Worm (Caenorhabditis elegans) whole organism, midembryonic: ENCODE results near the gene fbxb-35.

Source experiments
- T22C8.4 ChIP-seq: fragments of 200-800 bp; sonication (Bioruptor generic); IDR thresholded peaks from 2 replicates; pipeline ENCODE4 v1.3.6; 2022; ENCODE audit warnings: missing genetic modification characterization, missing compliant biosample characterization
- cog-1 ChIP-seq: sonication (generic microtip); optimal IDR thresholded peaks from 2 replicates; lab custom pipeline; 2016; ENCODE audit warnings: missing genetic modification characterization, missing compliant biosample characterization
- flt-1 ChIP-seq: fragments of 200-800 bp; sonication (Bioruptor generic); IDR thresholded peaks from 2 replicates; pipeline ENCODE4 v1.3.6; 2022; ENCODE audit warnings: missing genetic modification characterization, missing compliant biosample characterization
- klf-2 ChIP-seq: fragments of 200-800 bp; sonication (Bioruptor generic); conservative IDR thresholded peaks from 2 replicates; pipeline ENCODE4 v1.3.6; 2022; ENCODE audit warnings: missing genetic modification reagents, missing genetic modification characterization, missing compliant biosample characterization
- med-1 ChIP-seq: sonication (generic microtip); optimal IDR thresholded peaks from 2 replicates; lab custom pipeline; 2017; ENCODE audit warnings: missing genetic modification characterization, mild to moderate bottlenecking, missing compliant biosample characterization, antibody characterized with exemption, missing genetic modification reagents; ENCODE audit not compliant: insufficient read depth
- ref-1 ChIP-seq: fragments of 200-800 bp; sonication (Bioruptor generic); conservative IDR thresholded peaks from 2 replicates; pipeline ENCODE4 v1.3.6; 2022; ENCODE audit warnings: missing genetic modification reagents, missing genetic modification characterization, missing compliant biosample characterization
- tab-1 ChIP-seq: fragments of 200-800 bp; sonication (Bioruptor generic); IDR thresholded peaks from 2 replicates; pipeline ENCODE4 v1.3.6; 2022; ENCODE audit warnings: missing genetic modification characterization, missing compliant biosample characterization
- ztf-23 ChIP-seq: fragments of 200-800 bp; sonication (Bioruptor generic); IDR thresholded peaks from 2 replicates; pipeline ENCODE4 v1.3.6; 2022; ENCODE audit warnings: missing genetic modification reagents, missing genetic modification characterization, missing compliant biosample characterization
- ztf-29 ChIP-seq: fragments of 200-800 bp; sonication (Bioruptor generic); IDR thresholded peaks from 2 replicates; pipeline ENCODE4 v1.3.6; 2022; ENCODE audit warnings: missing genetic modification reagents, missing genetic modification characterization, missing compliant biosample characterization

fbxb-35 gene

DNA sequence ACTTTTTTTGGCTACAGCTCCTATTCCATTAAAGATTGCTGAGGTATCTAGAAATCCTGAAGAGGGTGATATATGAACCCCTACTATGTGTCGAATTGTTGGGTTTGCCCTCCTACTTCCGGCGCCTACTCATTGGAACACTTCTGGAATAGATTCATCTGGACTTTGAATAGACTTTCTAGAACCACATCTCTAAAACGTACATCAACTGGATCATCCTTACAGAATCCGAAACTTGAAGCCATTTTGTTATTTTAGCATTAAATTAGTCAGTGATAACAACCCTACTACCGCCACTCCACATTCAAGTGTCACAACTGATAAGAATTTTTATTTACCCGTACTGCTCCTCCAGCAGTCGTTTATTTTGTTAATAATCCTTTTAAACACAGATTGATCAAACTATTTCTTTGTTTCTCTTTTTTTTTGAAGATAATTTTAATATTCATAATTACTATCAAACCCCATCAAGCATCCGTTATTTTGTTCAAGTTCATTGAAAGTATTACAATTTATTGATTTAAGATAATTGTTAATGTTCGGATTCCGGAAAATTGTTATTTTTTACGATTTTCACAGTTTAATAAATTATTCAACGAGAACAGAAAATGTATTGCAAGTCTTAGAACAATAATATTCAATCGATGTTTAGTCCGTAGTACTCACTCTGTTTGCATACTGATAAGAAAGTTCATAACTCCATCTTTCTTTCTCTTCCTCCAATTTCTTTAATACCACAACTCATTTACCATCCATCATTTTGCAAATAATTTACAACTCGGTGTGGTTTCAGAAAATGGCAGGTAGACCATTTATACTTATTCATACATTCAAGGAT, 47.9 kb downstream of the fbxb-35 start, which contains the start of gene math-42:
TSS of gene math-42 (plus strand) at position 788 of the 838 bp plus-strand sequence.
- TF ChIP-seq T22C8.4 (GFP tag; lab: Robert Waterston, UW) (no peak), tab-1 (GFP tag; lab: Robert Waterston, UW) (no peak), cog-1 (tag; lab: Kevin White, UChicago) (no peak), ztf-23 (GFP tag; lab: Robert Waterston, UW) (no peak), med-1 (GFP tag; lab: Kevin White, UChicago) (no peak), klf-2 (GFP tag; lab: Robert Waterston, UW) (no peak), ztf-29 (no peak), flt-1 (GFP tag; lab: Robert Waterston, UW) (no peak), ref-1 (GFP tag; lab: Robert Waterston, UW) (no peak)
